Fruit fly (Drosophila melanogaster): ENCODE data around the gene Inx3.

- no peak for TF ChIP-seq pad (GFP tag; optimal IDR thresholded peaks at IDR 0.05)
- TF ChIP-seq Hr96 (GFP tag; optimal IDR thresholded peaks at IDR 0.05) = no peak
- TF ChIP-seq CG12768 (GFP tag; optimal IDR thresholded peaks at IDR 0.05) = no peak
- no peak for TF ChIP-seq CG33017 (tag; optimal IDR thresholded peaks at IDR 0.05)
- no peak for TF ChIP-seq Mnt (GFP tag; optimal IDR thresholded peaks at IDR 0.05)
- no peak for TF ChIP-seq CG5204 (GFP tag; optimal IDR thresholded peaks at IDR 0.05)
These were observed 11.1 kb upstream of the Inx3 start for dm6 chr3R:28870364-28870763.
